Fruit fly (Drosophila melanogaster) whole organism, embryonic: ENCODE results near the gene CG33341.

ENCODE experiments used
- CG10565 ChIP-seq: fragments of 200-800 bp; sonication (Bioruptor generic); optimal IDR thresholded peaks from 3 replicates; lab custom pipeline; 2016; ENCODE audit warnings: missing biosample characterization, mild to moderate bottlenecking, missing genetic modification characterization
- CG12071 ChIP-seq: fragments of 200-800 bp; sonication (Bioruptor generic); optimal IDR thresholded peaks from 3 replicates; lab custom pipeline; 2018; ENCODE audit warnings: missing biosample characterization, mild to moderate bottlenecking, missing genetic modification characterization
- CG12299 ChIP-seq: fragments of 200-800 bp; sonication (Bioruptor generic); optimal IDR thresholded peaks from 2 replicates; lab custom pipeline; 2018; ENCODE audit warnings: missing biosample characterization, mild to moderate bottlenecking, missing genetic modification characterization
- CG16863 ChIP-seq: fragments of 200-800 bp; sonication (Bioruptor generic); optimal IDR thresholded peaks from 3 replicates; lab custom pipeline; 2016; ENCODE audit warnings: missing biosample characterization, missing genetic modification characterization
- CG18599 ChIP-seq: fragments of 200-800 bp; sonication (Bioruptor generic); optimal IDR thresholded peaks from 3 replicates; lab custom pipeline; 2017; ENCODE audit warnings: missing biosample characterization, missing genetic modification characterization, mild to moderate bottlenecking, moderate library complexity, missing genetic modification reagents
- CG18619 ChIP-seq: fragments of 200-800 bp; sonication (Bioruptor generic); optimal IDR thresholded peaks from 3 replicates; lab custom pipeline; 2017; ENCODE audit warnings: missing biosample characterization, mild to moderate bottlenecking, missing genetic modification characterization
- CG2202 ChIP-seq: fragments of 200-800 bp; sonication (Bioruptor generic); optimal IDR thresholded peaks from 2 replicates; lab custom pipeline; 2018; ENCODE audit warnings: missing biosample characterization, mild to moderate bottlenecking, missing genetic modification characterization
- CG31365 ChIP-seq: fragments of 200-800 bp; sonication (Bioruptor generic); optimal IDR thresholded peaks from 2 replicates; lab custom pipeline; 2018; ENCODE audit warnings: missing biosample characterization, mild to moderate bottlenecking, missing genetic modification characterization
- CG32767 ChIP-seq: fragments of 200-800 bp; sonication (Bioruptor generic); IDR thresholded peaks from 2 replicates; pipeline ENCODE4 v1.3.6; 2022; ENCODE audit warnings: missing biosample characterization, missing genetic modification characterization
- CG3281 ChIP-seq: fragments of 200-800 bp; sonication (Bioruptor generic); optimal IDR thresholded peaks from 3 replicates; lab custom pipeline; 2017; ENCODE audit warnings: missing biosample characterization, mild to moderate bottlenecking, missing genetic modification characterization
- CG4707 ChIP-seq: fragments of 200-800 bp; sonication (Bioruptor generic); optimal IDR thresholded peaks from 2 replicates; lab custom pipeline; 2018; ENCODE audit warnings: missing biosample characterization, mild to moderate bottlenecking, missing genetic modification characterization, moderate library complexity
- CG5245 ChIP-seq: fragments of 200-800 bp; sonication (Bioruptor generic); optimal IDR thresholded peaks from 3 replicates; lab custom pipeline; 2016; ENCODE audit warnings: missing biosample characterization, missing genetic modification characterization
- CG6175 ChIP-seq: fragments of 200-800 bp; sonication (Bioruptor generic); IDR thresholded peaks from 3 replicates; pipeline ENCODE4 v1.3.6; 2022; ENCODE audit warnings: missing biosample characterization, missing genetic modification characterization
- CG6683 ChIP-seq: fragments of 200-800 bp; sonication (Bioruptor generic); optimal IDR thresholded peaks from 2 replicates; lab custom pipeline; 2017; ENCODE audit warnings: missing biosample characterization, mild to moderate bottlenecking, missing genetic modification characterization, missing genetic modification reagents
- CG7987 ChIP-seq: fragments of 200-800 bp; sonication (Bioruptor generic); optimal IDR thresholded peaks from 2 replicates; lab custom pipeline; 2018; ENCODE audit warnings: missing biosample characterization, mild to moderate bottlenecking, missing genetic modification characterization, moderate library complexity
- CG8388 ChIP-seq: fragments of 200-800 bp; sonication (Bioruptor generic); optimal IDR thresholded peaks from 2 replicates; lab custom pipeline; 2019; ENCODE audit warnings: missing biosample characterization, mild to moderate bottlenecking, missing genetic modification characterization, moderate library complexity
- CG8478 ChIP-seq: fragments of >200 bp; optimal IDR thresholded peaks from 2 replicates; lab custom pipeline; 2018
- CG8924 ChIP-seq: fragments of 200-800 bp; optimal IDR thresholded peaks from 3 replicates; lab custom pipeline; 2019; ENCODE audit warnings: missing biosample characterization, mild to moderate bottlenecking, missing genetic modification characterization, moderate library complexity
- Ets65A ChIP-seq: fragments of 200-800 bp; sonication (Bioruptor generic); peaks from one replicate; lab custom pipeline; 2016; ENCODE audit warnings: missing biosample characterization, missing genetic modification characterization
- Fer1 ChIP-seq: fragments of 200-800 bp; sonication (Bioruptor generic); optimal IDR thresholded peaks from 2 replicates; lab custom pipeline; 2017; ENCODE audit warnings: missing biosample characterization, mild to moderate bottlenecking, missing genetic modification characterization
- Hmx ChIP-seq: fragments of 200-800 bp; sonication (Bioruptor generic); optimal IDR thresholded peaks from 2 replicates; lab custom pipeline; 2016; ENCODE audit warnings: missing biosample characterization, missing genetic modification characterization
- Oli ChIP-seq: fragments of 200-800 bp; sonication (Bioruptor generic); optimal IDR thresholded peaks from 2 replicates; lab custom pipeline; 2018; ENCODE audit warnings: missing biosample characterization, mild to moderate bottlenecking, missing genetic modification characterization, moderate library complexity
- Vsx1 ChIP-seq: fragments of 200-800 bp; sonication (Bioruptor generic); optimal IDR thresholded peaks from 2 replicates; lab custom pipeline; 2017; ENCODE audit warnings: missing biosample characterization, mild to moderate bottlenecking, missing genetic modification characterization, missing genetic modification reagents
- Xrp1 ChIP-seq: fragments of 200-800 bp; sonication (Bioruptor generic); IDR thresholded peaks from 2 replicates; pipeline ENCODE4 v1.3.6; 2022; ENCODE audit warnings: missing biosample characterization, missing genetic modification characterization
- dmrt99B ChIP-seq: fragments of 200-800 bp; sonication (Bioruptor generic); optimal IDR thresholded peaks from 2 replicates; lab custom pipeline; 2018; ENCODE audit warnings: missing biosample characterization, mild to moderate bottlenecking, missing genetic modification characterization, moderate library complexity
- gce ChIP-seq: fragments of 200-800 bp; sonication (Bioruptor generic); IDR thresholded peaks from 3 replicates; pipeline ENCODE4 v1.3.6; 2022; ENCODE audit warnings: missing biosample characterization, missing genetic modification characterization
- gsb ChIP-seq: fragments of 200-800 bp; sonication (Bioruptor generic); IDR thresholded peaks from 2 replicates; pipeline ENCODE4 v1.3.6; 2022; ENCODE audit warnings: missing biosample characterization, missing genetic modification characterization
- hkb ChIP-seq, 2 experiments: fragments of 200-800 bp in 1 of 2; fragments of >200 bp in 1 of 2; sonication (Bioruptor generic) in 1 of 2; IDR thresholded peaks in 1 of 2; optimal IDR thresholded peaks in 1 of 2; 2 replicates each; pipeline versions ENCODE4 v1.3.6 to Lab custom; 2017 to 2022; ENCODE audit warnings: missing biosample characterization in 1 of 2, missing genetic modification characterization in 1 of 2
- knrl ChIP-seq: fragments of 200-800 bp; sonication (Bioruptor generic); IDR thresholded peaks from 3 replicates; pipeline ENCODE4 v1.3.6; 2022; ENCODE audit warnings: missing biosample characterization, missing genetic modification characterization; ENCODE audit not compliant: partially characterized antibody
- lmd ChIP-seq: fragments of 200-800 bp; sonication (Bioruptor generic); IDR thresholded peaks from 2 replicates; pipeline ENCODE4 v1.3.6; 2022; ENCODE audit warnings: missing biosample characterization, missing genetic modification characterization
- lola ChIP-seq, 3 experiments: fragments of >200 bp in 2 of 3; fragments of 200-800 bp in 1 of 3; sonication (Bioruptor generic) in 1 of 3; optimal IDR thresholded peaks; 2 replicates each; lab custom pipeline; 2017 to 2019; ENCODE audit warnings: missing biosample characterization in 3 of 3, missing genetic modification characterization in 3 of 3, mild to moderate bottlenecking in 1 of 3, moderate library complexity in 1 of 3
- p53 ChIP-seq: fragments of 200-800 bp; sonication (Bioruptor generic); optimal IDR thresholded peaks from 2 replicates; lab custom pipeline; 2016; ENCODE audit warnings: missing biosample characterization, missing genetic modification characterization
- pfk ChIP-seq: fragments of 200-800 bp; sonication (Bioruptor generic); optimal IDR thresholded peaks from 2 replicates; lab custom pipeline; 2018; ENCODE audit warnings: missing biosample characterization, mild to moderate bottlenecking, missing genetic modification characterization, moderate library complexity
- salm ChIP-seq: fragments of 200-800 bp; sonication (Bioruptor generic); optimal IDR thresholded peaks from 2 replicates; lab custom pipeline; 2018; ENCODE audit warnings: missing biosample characterization, mild to moderate bottlenecking, missing genetic modification characterization
- slbo ChIP-seq: fragments of 200-800 bp; sonication (Bioruptor generic); IDR thresholded peaks from 2 replicates; pipeline ENCODE4 v1.3.6; 2022; ENCODE audit warnings: missing biosample characterization, missing genetic modification characterization
- sob ChIP-seq: fragments of 200-800 bp; sonication (Bioruptor generic); IDR thresholded peaks from 2 replicates; pipeline ENCODE4 v1.3.6; 2022; ENCODE audit warnings: missing biosample characterization, missing genetic modification characterization
- toy ChIP-seq: fragments of 200-800 bp; sonication (Bioruptor generic); IDR thresholded peaks from 2 replicates; pipeline ENCODE4 v1.3.6; 2022; ENCODE audit warnings: missing biosample characterization, missing genetic modification characterization
- trh ChIP-seq: fragments of 200-800 bp; sonication (Bioruptor generic); optimal IDR thresholded peaks from 2 replicates; lab custom pipeline; 2016; ENCODE audit warnings: missing biosample characterization, missing genetic modification characterization
- zen2 ChIP-seq: fragments of 200-800 bp; sonication (Bioruptor generic); IDR thresholded peaks from 3 replicates; pipeline ENCODE4 v1.3.6; 2022; ENCODE audit warnings: missing biosample characterization, missing genetic modification characterization; ENCODE audit not compliant: partially characterized antibody

CG33341 gene

DNA sequence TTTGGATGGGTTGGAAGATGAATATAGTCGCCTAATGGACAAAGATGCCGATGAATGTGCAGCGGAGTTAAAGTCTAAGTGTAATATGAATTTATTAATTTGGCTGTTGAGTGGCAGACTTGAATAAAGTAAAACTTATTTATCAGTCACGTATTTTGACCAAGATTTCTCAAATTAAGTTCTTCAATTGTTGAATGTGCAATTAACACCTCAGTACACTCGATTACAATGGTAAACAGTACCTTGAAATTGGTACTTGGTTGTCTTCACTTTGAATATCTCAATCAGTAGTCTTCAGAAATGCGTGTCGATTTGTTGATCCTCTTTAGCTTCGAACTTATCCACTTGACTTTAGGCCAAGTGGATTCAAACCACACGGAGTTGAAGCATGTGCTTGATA is 1.1 kb downstream of the CG33341 start, which contains the start of gene CG13614 (continued):
- TF ChIP-seq CG6175 (GFP tag; lab: Robert Waterston, UW): no peak
- no peak for TF ChIP-seq Fer1 (GFP tag; lab: Kevin White, UChicago)
- TF ChIP-seq CG12071 (GFP tag; lab: Kevin White, UChicago): no peak
- no peak for TF ChIP-seq CG4707 (GFP tag; lab: Kevin White, UChicago)

dm6 chr3R:24372662-24373061 is 4.5 kb downstream of the CG33341 start, which contains the start of gene CG17782:
TSS of gene CG17782 (minus strand) at chr3R:24372762.
- TF ChIP-seq CG8478 (no peak), gsb (no peak), CG6683 (GFP tag; lab: Kevin White, UChicago) (no peak), CG32767 (GFP tag; lab: Robert Waterston, UW) (no peak), hkb (optimal IDR thresholded peaks at IDR 0.05; lab: Kevin White, UChicago) (no peak), hkb (GFP tag; IDR thresholded peaks at IDR 0.05; lab: Robert Waterston, UW) (no peak), CG3281 (GFP tag; lab: Kevin White, UChicago) (no peak), CG18619 (GFP tag; lab: Kevin White, UChicago) (no peak), gce (GFP tag; lab: Robert Waterston, UW) (no peak), CG12299 (tag; lab: Kevin White, UChicago) (no peak), CG4707 (GFP tag; lab: Kevin White, UChicago) (no peak), trh (GFP tag; lab: Kevin White, UChicago) (no peak), slbo (GFP tag; lab: Robert Waterston, UW) (no peak), CG18599 (no peak), Xrp1 (GFP tag; lab: Robert Waterston, UW) (no peak), lmd (GFP tag; lab: Robert Waterston, UW) (no peak), CG2202 (tag; lab: Kevin White, UChicago) (no peak), CG8924 (tag; lab: Kevin White, UChicago) (no peak)
- TF ChIP-seq, all 482 proteins: peak for 0

DNA sequence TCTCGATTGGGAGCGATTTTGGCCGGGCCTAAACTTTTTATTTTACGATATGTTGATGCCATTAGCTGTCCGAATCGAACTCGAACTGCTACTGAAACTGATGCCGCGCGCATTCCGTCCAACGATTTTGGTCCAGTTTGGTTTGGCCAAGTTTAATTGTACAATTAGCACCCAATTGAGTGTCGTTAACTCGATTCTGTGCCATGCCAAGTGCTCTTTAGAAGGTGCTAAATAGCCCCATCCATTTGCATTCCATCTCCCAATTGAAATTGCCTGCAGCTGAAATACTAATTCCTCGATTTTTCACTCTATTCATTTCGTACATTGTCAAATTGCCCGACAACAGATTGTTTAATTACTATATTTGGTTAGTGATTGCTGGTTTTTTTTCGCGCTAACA is 7.4 kb downstream of the CG33341 start, which contains the start of gene CG17781:
Gene CG17781, minus strand, starts transcription at position 101 of the 400 bp plus-strand sequence.
- TF ChIP-seq CG7987 (no peak), CG31365 (no peak), sob (GFP tag; lab: Robert Waterston, UW) (no peak), CG5245 (GFP tag; lab: Kevin White, UChicago) (no peak), Oli (tag; lab: Kevin White, UChicago) (no peak), lola (GFP tag; optimal IDR thresholded peaks at IDR 0.05; lab: Kevin White, UChicago) (no peak), Hmx (GFP tag; lab: Kevin White, UChicago) (no peak), p53 (GFP tag; lab: Kevin White, UChicago) (no peak), salm (tag; lab: Kevin White, UChicago) (no peak), CG8388 (GFP tag; lab: Kevin White, UChicago) (no peak)

dm6 chr3R:24376565-24376964 is 8.4 kb downstream of the CG33341 start, which contains the start of gene CG33342:
TSS of gene CG33342 (plus strand) at chr3R:24376865.
- TF ChIP-seq Ets65A (GFP tag; lab: Kevin White, UChicago): peak; percentile 10
- TF ChIP-seq dmrt99B: no peak

DNA sequence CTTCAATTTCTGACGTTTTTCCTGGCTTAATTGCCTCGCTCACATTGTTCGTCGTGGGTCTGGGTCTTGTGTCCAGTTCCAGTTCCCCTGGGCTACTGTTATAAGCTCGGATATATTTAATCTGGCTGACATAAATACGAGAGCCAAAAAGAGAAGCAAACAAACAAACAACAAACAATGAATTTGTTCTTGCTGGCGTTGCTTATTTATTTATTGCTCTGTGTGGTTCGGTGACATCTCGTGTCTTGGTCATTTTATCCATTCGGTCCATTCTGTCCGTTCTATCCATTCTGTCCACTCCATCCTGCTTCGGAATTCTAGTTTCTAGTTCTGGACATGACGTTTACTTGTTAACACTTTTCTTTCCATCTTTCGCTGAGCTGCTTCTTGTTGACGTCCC is 16.8 kb downstream of the CG33341 start, which contains the start of gene CG17780:
Gene CG17780, minus strand, starts transcription at position 101 of the 400 bp plus-strand sequence.
- TF ChIP-seq Vsx1 (GFP tag; lab: Kevin White, UChicago): no peak
- no peak for TF ChIP-seq CG10565 (GFP tag; lab: Kevin White, UChicago)
- TF ChIP-seq CG16863 (GFP tag; lab: Kevin White, UChicago): no peak
- no peak for TF ChIP-seq toy
- no peak for TF ChIP-seq zen2 (GFP tag; lab: Robert Waterston, UW)
- no peak for TF ChIP-seq pfk
- TF ChIP-seq knrl: no peak
- TF ChIP-seq, all 482 proteins: peak for 0
